Worm (Caenorhabditis elegans): Measurements from ENCODE around the gene H40L08.3.

DNA sequence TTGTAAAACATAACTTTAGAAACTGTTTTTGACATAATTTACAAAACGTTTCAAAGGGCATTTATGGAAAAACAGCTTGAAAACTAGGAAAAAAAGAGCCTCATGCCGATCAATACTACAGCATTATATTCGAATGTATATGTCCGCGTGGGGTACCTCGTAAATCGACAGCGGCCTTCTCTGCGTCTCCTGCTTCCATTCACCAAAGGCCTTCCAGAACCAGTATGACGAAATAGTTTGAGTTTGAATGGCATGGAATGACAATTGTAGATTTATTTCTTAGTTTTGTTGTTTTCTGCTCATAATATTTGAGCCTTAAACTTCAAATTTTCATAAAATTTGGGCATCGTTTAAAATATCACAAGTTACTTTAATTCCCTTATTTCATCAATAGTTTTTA is 30.5 kb downstream of the H40L08.3 start:
- no peak for TF ChIP-seq aly-1 (tag; optimal IDR thresholded peaks at IDR 0.05)
- TF ChIP-seq tra-4 (tag; optimal IDR thresholded peaks at IDR 0.05): no peak
- no peak for TF ChIP-seq pes-1 (GFP tag; IDR thresholded peaks at IDR 0.05)
- no peak for TF ChIP-seq tbx-11 (GFP tag; IDR thresholded peaks at IDR 0.05)
- TF ChIP-seq ets-7 (tag; optimal IDR thresholded peaks at IDR 0.05): no peak
- no peak for TF ChIP-seq B0310.2 (tag; optimal IDR thresholded peaks at IDR 0.05)
- no peak for TF ChIP-seq hmbx-1 (tag; optimal IDR thresholded peaks at IDR 0.05)

Measured in whole organism, early embryonic.